Worm (Caenorhabditis elegans) whole organism, young adult: Measurements from ENCODE around the gene odd-1.

ENCODE experiments used
- B0035.1 ChIP-seq: sonication (generic microtip); optimal IDR thresholded peaks from 2 replicates; lab custom pipeline; 2016; ENCODE audit warnings: missing genetic modification characterization, mild to moderate bottlenecking, missing compliant biosample characterization, missing genotype, missing genetic modification reagents
- B0261.1 ChIP-seq: sonication (generic microtip); optimal IDR thresholded peaks from 2 replicates; lab custom pipeline; 2016; ENCODE audit warnings: mild to moderate bottlenecking, missing genetic modification characterization, moderate library complexity, missing compliant biosample characterization
- B0336.3 ChIP-seq: fragments of 200-800 bp; sonication (Bioruptor generic); IDR thresholded peaks from 2 replicates; pipeline ENCODE4 v1.3.6; 2022; ENCODE audit warnings: missing genetic modification characterization, missing compliant biosample characterization
- D2030.7 ChIP-seq: fragments of 200-800 bp; sonication (Bioruptor generic); IDR thresholded peaks from 2 replicates; pipeline ENCODE4 v1.3.6; 2022; ENCODE audit warnings: missing genetic modification reagents, missing genetic modification characterization, missing compliant biosample characterization
- F33H1.4 ChIP-seq: fragments of 200-800 bp; sonication (Bioruptor generic); IDR thresholded peaks from 2 replicates; pipeline ENCODE4 v1.3.6; 2022; ENCODE audit warnings: missing genetic modification reagents, missing genetic modification characterization, missing compliant biosample characterization
- F49E8.2 ChIP-seq: sonication (generic microtip); optimal IDR thresholded peaks from 3 replicates; lab custom pipeline; 2017; ENCODE audit warnings: missing genetic modification characterization, mild to moderate bottlenecking, missing compliant biosample characterization, antibody characterized with exemption, moderate library complexity; ENCODE audit not compliant: insufficient read depth
- F52B5.7 ChIP-seq: sonication (generic microtip); optimal IDR thresholded peaks from 2 replicates; lab custom pipeline; 2016; ENCODE audit warnings: mild to moderate bottlenecking, missing genetic modification characterization, missing compliant biosample characterization
- F57A8.1 ChIP-seq: fragments of 200-800 bp; sonication (Bioruptor generic); optimal IDR thresholded peaks from 2 replicates; lab custom pipeline; 2018; ENCODE audit warnings: mild to moderate bottlenecking, missing genetic modification characterization, moderate library complexity, missing compliant biosample characterization
- K12H6.12 ChIP-seq: fragments of 200-800 bp; sonication (Bioruptor generic); optimal IDR thresholded peaks from 2 replicates; lab custom pipeline; 2018; ENCODE audit warnings: mild to moderate bottlenecking, missing genetic modification characterization, missing compliant biosample characterization
- T26A5.8 ChIP-seq: sonication (generic microtip); optimal IDR thresholded peaks from 2 replicates; lab custom pipeline; 2016; ENCODE audit warnings: missing genetic modification characterization, missing compliant biosample characterization
- Y53F4B.3 ChIP-seq: fragments of 200-800 bp; sonication (Bioruptor generic); IDR thresholded peaks from 2 replicates; pipeline ENCODE4 v1.3.6; 2022; ENCODE audit warnings: missing genetic modification reagents, missing genetic modification characterization, missing compliant biosample characterization
- Y53G8AR.9 ChIP-seq: fragments of 200-800 bp; sonication (Bioruptor generic); conservative IDR thresholded peaks from 2 replicates; pipeline ENCODE4 v1.3.6; 2022; ENCODE audit warnings: missing genetic modification reagents, missing genetic modification characterization, missing compliant biosample characterization
- akir-1 ChIP-seq: fragments of 200-800 bp; sonication (Bioruptor generic); optimal IDR thresholded peaks from 2 replicates; lab custom pipeline; 2018; ENCODE audit warnings: mild to moderate bottlenecking, missing genetic modification characterization, moderate library complexity, missing compliant biosample characterization
- ama-1 ChIP-seq, 3 experiments: fragments of 150-350 bp in 1 of 3; sonication (generic microtip) in 2 of 3; optimal IDR thresholded peaks; 2 replicates each; lab custom pipeline; 2014 to 2018; ENCODE audit warnings: missing biosample characterization in 2 of 3, missing genetic modification characterization in 2 of 3, missing genetic modification reagents in 2 of 3
- aptf-2 ChIP-seq: fragments of 200-800 bp; sonication (Bioruptor generic); conservative IDR thresholded peaks from 2 replicates; pipeline ENCODE4 v1.3.6; 2022; ENCODE audit warnings: missing genetic modification reagents, missing genetic modification characterization, missing compliant biosample characterization
- athp-1 ChIP-seq: sonication (generic microtip); optimal IDR thresholded peaks from 2 replicates; lab custom pipeline; 2017; ENCODE audit warnings: mild to moderate bottlenecking, missing genetic modification characterization, missing compliant biosample characterization
- attf-3 ChIP-seq: fragments of 200-800 bp; sonication (Bioruptor generic); conservative IDR thresholded peaks from 2 replicates; pipeline ENCODE4 v1.3.6; 2022; ENCODE audit warnings: missing genetic modification reagents, missing genetic modification characterization, missing compliant biosample characterization
- attf-6 ChIP-seq: fragments of 200-800 bp; sonication (Bioruptor generic); IDR thresholded peaks from 2 replicates; pipeline ENCODE4 v1.3.6; 2022; ENCODE audit warnings: missing genetic modification reagents, missing genetic modification characterization, missing compliant biosample characterization
- ccch-3 ChIP-seq: fragments of 200-800 bp; sonication (Bioruptor generic); optimal IDR thresholded peaks from 2 replicates; lab custom pipeline; 2018; ENCODE audit warnings: mild to moderate bottlenecking, missing genetic modification characterization, missing compliant biosample characterization
- ceh-100 ChIP-seq: fragments of 200-800 bp; sonication (Bioruptor generic); IDR thresholded peaks from 2 replicates; pipeline ENCODE4 v1.3.6; 2022; ENCODE audit warnings: missing genetic modification reagents, missing genetic modification characterization, missing compliant biosample characterization
- chd-7 ChIP-seq: sonication (generic microtip); optimal IDR thresholded peaks from 2 replicates; lab custom pipeline; 2016; ENCODE audit warnings: mild to moderate bottlenecking, missing genetic modification characterization, moderate library complexity, missing compliant biosample characterization
- dox-1 ChIP-seq: fragments of 200-800 bp; sonication (Bioruptor generic); IDR thresholded peaks from 2 replicates; pipeline ENCODE4 v1.3.6; 2022; ENCODE audit warnings: missing genetic modification reagents, missing genetic modification characterization, missing compliant biosample characterization
- dpff-1 ChIP-seq: sonication (generic microtip); optimal IDR thresholded peaks from 2 replicates; lab custom pipeline; 2017; ENCODE audit warnings: mild to moderate bottlenecking, missing genetic modification characterization, missing compliant biosample characterization
- dpl-1 ChIP-seq: fragments of 150-350 bp; optimal IDR thresholded peaks from 2 replicates; lab custom pipeline; 2014; ENCODE audit warnings: missing biosample characterization, missing genetic modification reagents, missing genetic modification characterization
- egl-44 ChIP-seq: fragments of 200-800 bp; sonication (Bioruptor generic); IDR thresholded peaks from 2 replicates; pipeline ENCODE4 v1.3.6; 2022; ENCODE audit warnings: missing genetic modification reagents, missing genetic modification characterization, missing compliant biosample characterization
- ekl-4 ChIP-seq: fragments of 200-800 bp; sonication (Bioruptor generic); IDR thresholded peaks from 2 replicates; pipeline ENCODE4 v1.3.6; 2022; ENCODE audit warnings: missing genetic modification reagents, missing genetic modification characterization, missing compliant biosample characterization
- ets-4 ChIP-seq: fragments of 200-800 bp; sonication (Bioruptor generic); optimal IDR thresholded peaks from 2 replicates; lab custom pipeline; 2018; ENCODE audit warnings: mild to moderate bottlenecking, missing genetic modification characterization, missing compliant biosample characterization
- gei-17 ChIP-seq: fragments of 200-800 bp; sonication (Bioruptor generic); optimal IDR thresholded peaks from 2 replicates; lab custom pipeline; 2018; ENCODE audit warnings: mild to moderate bottlenecking, missing genetic modification characterization, missing compliant biosample characterization
- hlh-12 ChIP-seq: sonication (generic microtip); optimal IDR thresholded peaks from 2 replicates; lab custom pipeline; 2016; ENCODE audit warnings: missing genetic modification characterization, missing compliant biosample characterization
- hmg-20 ChIP-seq: fragments of 200-800 bp; sonication (Bioruptor generic); IDR thresholded peaks from 2 replicates; pipeline ENCODE4 v1.3.6; 2022; ENCODE audit warnings: missing genetic modification reagents, missing genetic modification characterization, missing compliant biosample characterization
- lin-54 ChIP-seq: fragments of 200-800 bp; sonication (Bioruptor generic); optimal IDR thresholded peaks from 2 replicates; lab custom pipeline; 2018; ENCODE audit warnings: mild to moderate bottlenecking, missing genetic modification characterization, missing compliant biosample characterization
- madf-8 ChIP-seq: fragments of 200-800 bp; sonication (Bioruptor generic); conservative IDR thresholded peaks from 2 replicates; pipeline ENCODE4 v1.3.6; 2022; ENCODE audit warnings: missing genetic modification reagents, missing genetic modification characterization, missing compliant biosample characterization
- mel-28 ChIP-seq: sonication (generic microtip); optimal IDR thresholded peaks from 2 replicates; lab custom pipeline; 2016; ENCODE audit warnings: borderline replicate concordance, mild to moderate bottlenecking, missing genetic modification characterization, missing compliant biosample characterization
- mes-4 ChIP-seq: sonication (generic microtip); optimal IDR thresholded peaks from 2 replicates; lab custom pipeline; 2016; ENCODE audit warnings: missing genotype, missing genetic modification characterization, missing compliant biosample characterization
- nfyb-1 ChIP-seq: fragments of 200-800 bp; sonication (Bioruptor generic); IDR thresholded peaks from 2 replicates; pipeline ENCODE4 v1.3.6; 2022; ENCODE audit warnings: missing genetic modification reagents, missing genetic modification characterization, missing compliant biosample characterization
- nhr-179 ChIP-seq: sonication (generic microtip); optimal IDR thresholded peaks from 2 replicates; lab custom pipeline; 2016; ENCODE audit warnings: mild to moderate bottlenecking, missing genetic modification characterization, missing compliant biosample characterization
- nhr-27 ChIP-seq: fragments of 200-800 bp; sonication (Bioruptor generic); optimal IDR thresholded peaks from 2 replicates; lab custom pipeline; 2018; ENCODE audit warnings: mild to moderate bottlenecking, missing genetic modification characterization, moderate library complexity, missing compliant biosample characterization
- pbrm-1 ChIP-seq: fragments of 200-800 bp; sonication (Bioruptor generic); IDR thresholded peaks from 2 replicates; pipeline ENCODE4 v1.3.6; 2022; ENCODE audit warnings: missing genetic modification reagents, missing genetic modification characterization, missing compliant biosample characterization
- pha-4 ChIP-seq: fragments of 150-350 bp; sonication (generic microtip); optimal IDR thresholded peaks from 2 replicates; lab custom pipeline; 2014; ENCODE audit warnings: missing biosample characterization, missing genetic modification reagents, missing genetic modification characterization
- sea-2 ChIP-seq: fragments of 200-800 bp; sonication (Bioruptor generic); IDR thresholded peaks from 2 replicates; pipeline ENCODE4 v1.3.6; 2022; ENCODE audit warnings: missing genetic modification characterization, missing compliant biosample characterization
- snpc-1.1 ChIP-seq: sonication (generic microtip); optimal IDR thresholded peaks from 2 replicates; lab custom pipeline; 2017; ENCODE audit warnings: missing genetic modification characterization, mild to moderate bottlenecking, missing compliant biosample characterization, antibody characterized with exemption, moderate library complexity, missing genotype, missing genetic modification reagents; ENCODE audit not compliant: insufficient read depth
- snpc-3.4 ChIP-seq: sonication (generic microtip); optimal IDR thresholded peaks from 2 replicates; lab custom pipeline; 2017; ENCODE audit warnings: missing genetic modification characterization, mild to moderate bottlenecking, missing compliant biosample characterization, antibody characterized with exemption, moderate library complexity, missing genotype, missing genetic modification reagents
- tbx-9 ChIP-seq: sonication (generic microtip); optimal IDR thresholded peaks from 2 replicates; lab custom pipeline; 2016; ENCODE audit warnings: borderline replicate concordance, missing genetic modification characterization, inconsistent platforms, missing compliant biosample characterization
- tlf-1 ChIP-seq: fragments of 200-800 bp; sonication (Bioruptor generic); optimal IDR thresholded peaks from 2 replicates; lab custom pipeline; 2018; ENCODE audit warnings: mild to moderate bottlenecking, missing genetic modification characterization, missing compliant biosample characterization
- unc-62 ChIP-seq: fragments of 150-350 bp; optimal IDR thresholded peaks from 2 replicates; lab custom pipeline; 2014; ENCODE audit warnings: missing biosample characterization, missing genetic modification reagents, missing genetic modification characterization
- xnd-1 ChIP-seq: sonication (generic microtip); optimal IDR thresholded peaks from 2 replicates; lab custom pipeline; 2016; ENCODE audit warnings: missing genotype, missing genetic modification reagents, missing genetic modification characterization, missing compliant biosample characterization
- ztf-18 ChIP-seq: sonication (generic microtip); optimal IDR thresholded peaks from 2 replicates; lab custom pipeline; 2016; ENCODE audit warnings: missing genotype, mild to moderate bottlenecking, missing genetic modification characterization, missing compliant biosample characterization
- ztf-28 ChIP-seq: fragments of 200-800 bp; sonication (Bioruptor generic); IDR thresholded peaks from 2 replicates; pipeline ENCODE4 v1.3.6; 2022; ENCODE audit warnings: missing genetic modification reagents, missing genetic modification characterization, missing compliant biosample characterization

Gene odd-1

DNA sequence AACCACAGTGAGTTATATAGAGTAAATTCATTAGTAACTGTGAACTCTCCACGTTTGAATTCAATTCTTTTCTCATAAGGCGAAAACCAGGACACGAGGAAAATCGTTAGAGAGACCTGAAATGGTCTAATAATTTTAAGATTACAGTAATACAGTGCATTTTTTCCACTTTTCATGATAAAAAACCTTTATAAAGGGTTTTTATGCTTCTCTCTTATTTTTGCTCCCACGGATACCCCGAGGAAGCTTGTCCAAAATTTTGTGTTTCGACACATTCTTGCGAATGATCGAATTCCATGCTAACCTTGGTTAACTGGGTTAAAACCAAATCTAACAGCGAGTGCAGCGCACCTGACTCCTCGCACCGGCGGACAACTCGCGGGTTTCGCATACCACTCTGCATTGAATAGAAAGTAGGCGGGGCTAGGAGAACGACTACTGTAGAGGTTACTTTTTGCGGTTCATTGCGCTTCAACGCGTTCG is 32.2 kb downstream of the odd-1 start (continued):
- TF ChIP-seq T26A5.8 (tag; lab: Kevin White, UChicago), result no peak
- TF ChIP-seq ets-4 (GFP tag; lab: Kevin White, UChicago), result no peak
- TF ChIP-seq ztf-18 (tag; lab: Kevin White, UChicago), result peak; percentile 24
- peak; percentile 83 for TF ChIP-seq F49E8.2 (tag; lab: Kevin White, UChicago)
- TF ChIP-seq nfyb-1 (GFP tag; lab: Robert Waterston, UW), result peak; percentile 72
- no peak for TF ChIP-seq mes-4 (tag; lab: Kevin White, UChicago)
- TF ChIP-seq B0336.3 (GFP tag; lab: Robert Waterston, UW), result peak; percentile 66; the same call in 1 of the 2 replicates
- peak; percentile 80 for TF ChIP-seq dox-1
- TF ChIP-seq tbx-9 (tag; lab: Kevin White, UChicago), result no peak
- peak; percentile 8 for TF ChIP-seq ama-1 (optimal IDR thresholded peaks at IDR 0.05; lab: Kevin White, UChicago)
- no peak for TF ChIP-seq ama-1 (GFP tag; optimal IDR thresholded peaks at IDR 0.05; lab: Kevin White, UChicago)
- no peak for TF ChIP-seq akir-1 (GFP tag; lab: Kevin White, UChicago)
- no peak for TF ChIP-seq dpff-1 (tag; lab: Kevin White, UChicago)
- no peak for TF ChIP-seq F52B5.7 (tag; lab: Kevin White, UChicago)
- peak; percentile 96 for TF ChIP-seq D2030.7 (GFP tag; lab: Robert Waterston, UW)
- no peak for TF ChIP-seq K12H6.12
- peak; percentile 95 for TF ChIP-seq attf-6 (GFP tag; lab: Robert Waterston, UW)
- peak; percentile 31; the same call in 1 of the 2 replicates for TF ChIP-seq madf-8 (GFP tag; lab: Robert Waterston, UW)
- TF ChIP-seq ztf-28, result 0 out of 2 replicates have a peak, but pooled peaks have one; percentile 14
- TF ChIP-seq hmg-20 (GFP tag; lab: Robert Waterston, UW), result no peak
- TF ChIP-seq mel-28 (tag; lab: Kevin White, UChicago), result no peak
- TF ChIP-seq snpc-3.4 (tag; lab: Kevin White, UChicago), result peak; percentile 91
- no peak for TF ChIP-seq ccch-3 (GFP tag; lab: Kevin White, UChicago)
- TF ChIP-seq gei-17 (GFP tag; lab: Kevin White, UChicago), result no peak
- TF ChIP-seq attf-3, result peak; percentile 50; the same call in 1 of the 2 replicates
- TF ChIP-seq athp-1 (tag; lab: Kevin White, UChicago), result peak; percentile 28
- no peak for TF ChIP-seq unc-62 (GFP tag; lab: Kevin White, UChicago)
- TF ChIP-seq ceh-100 (GFP tag; lab: Robert Waterston, UW), result 0 out of 2 replicates have a peak, but pooled peaks have one; percentile 9
- TF ChIP-seq nhr-27 (tag; lab: Kevin White, UChicago), result no peak
- TF ChIP-seq xnd-1 (tag; lab: Kevin White, UChicago), result no peak
- TF ChIP-seq pbrm-1 (GFP tag; lab: Robert Waterston, UW), result peak; percentile 94
- no peak for TF ChIP-seq aptf-2 (GFP tag; lab: Robert Waterston, UW)
- peak; percentile 98 for TF ChIP-seq snpc-1.1 (tag; lab: Kevin White, UChicago)
- TF ChIP-seq ekl-4 (GFP tag; lab: Robert Waterston, UW), result peak; percentile 73
- no peak for TF ChIP-seq pha-4 (tag; lab: Kevin White, UChicago)
- TF ChIP-seq lin-54, result peak; percentile 67
- 0 out of 2 replicates have a peak, but pooled peaks have one; percentile 52 for TF ChIP-seq egl-44 (GFP tag; lab: Robert Waterston, UW)
- no peak for TF ChIP-seq nhr-179 (tag; lab: Kevin White, UChicago)
- no peak for TF ChIP-seq chd-7 (tag; lab: Kevin White, UChicago)
- no peak for TF ChIP-seq hlh-12 (tag; lab: Kevin White, UChicago)
- TF ChIP-seq F33H1.4 (GFP tag; lab: Robert Waterston, UW), result peak; percentile 51
- TF ChIP-seq B0261.1 (tag; lab: Kevin White, UChicago), result no peak
- TF ChIP-seq tlf-1 (GFP tag; lab: Kevin White, UChicago), result peak; percentile 31
- TF ChIP-seq B0035.1 (tag; lab: Kevin White, UChicago), result no peak
- TF ChIP-seq Y53G8AR.9 (GFP tag; lab: Robert Waterston, UW), result peak; percentile 51; the same call in 1 of the 2 replicates
- no peak for TF ChIP-seq dpl-1 (GFP tag; lab: Kevin White, UChicago)
- TF ChIP-seq F57A8.1 (GFP tag; lab: Kevin White, UChicago), result no peak
- TF ChIP-seq sea-2 (GFP tag; lab: Robert Waterston, UW), result no peak
- no peak for TF ChIP-seq Y53F4B.3 (GFP tag; lab: Robert Waterston, UW)
